Fruit fly (Drosophila melanogaster) whole organism, embryonic: ENCODE results near the gene CG1233.

Experiments used
- BEAF-32 ChIP-seq: fragments of 200-800 bp; sonication (Bioruptor generic); optimal IDR thresholded peaks from 3 replicates; lab custom pipeline; 2017; ENCODE audit warnings: missing biosample characterization, missing genetic modification characterization, mild to moderate bottlenecking, moderate library complexity, missing genetic modification reagents
- Bgb ChIP-seq: fragments of 200-800 bp; sonication (Bioruptor generic); IDR thresholded peaks from 2 replicates; pipeline ENCODE4 v1.3.6; 2022; ENCODE audit warnings: missing biosample characterization, missing genetic modification characterization; ENCODE audit not compliant: partially characterized antibody
- CG10267 ChIP-seq: fragments of 200-800 bp; sonication (Bioruptor generic); optimal IDR thresholded peaks from 2 replicates; lab custom pipeline; 2018; ENCODE audit warnings: missing biosample characterization, mild to moderate bottlenecking, missing genetic modification characterization, moderate library complexity
- CG11723 ChIP-seq: fragments of 200-800 bp; sonication (Bioruptor generic); optimal IDR thresholded peaks from 2 replicates; lab custom pipeline; 2017; ENCODE audit warnings: missing biosample characterization, mild to moderate bottlenecking, missing genetic modification characterization
- CG12104 ChIP-seq: fragments of 200-800 bp; sonication (Bioruptor generic); optimal IDR thresholded peaks from 3 replicates; lab custom pipeline; 2016; ENCODE audit warnings: missing biosample characterization, missing genetic modification characterization
- CG1233 ChIP-seq: fragments of 200-800 bp; sonication (Bioruptor generic); optimal IDR thresholded peaks from 4 replicates; lab custom pipeline; 2018; ENCODE audit warnings: missing biosample characterization, mild to moderate bottlenecking, missing genetic modification characterization
- CG15601 ChIP-seq: fragments of 200-800 bp; sonication (Bioruptor generic); optimal IDR thresholded peaks from 3 replicates; lab custom pipeline; 2019; ENCODE audit warnings: missing biosample characterization, mild to moderate bottlenecking, missing genetic modification characterization, moderate library complexity
- CG16813 ChIP-seq: fragments of 200-800 bp; sonication (Bioruptor generic); IDR thresholded peaks from 3 replicates; pipeline ENCODE4 v1.3.6; 2022; ENCODE audit warnings: missing biosample characterization, missing genetic modification characterization; ENCODE audit not compliant: partially characterized antibody
- CG17186 ChIP-seq: fragments of 200-800 bp; sonication (Bioruptor generic); optimal IDR thresholded peaks from 3 replicates; lab custom pipeline; 2017; ENCODE audit warnings: missing biosample characterization, missing genetic modification reagents, missing genetic modification characterization
- CG17568 ChIP-seq: fragments of 200-800 bp; sonication (Bioruptor generic); optimal IDR thresholded peaks from 2 replicates; lab custom pipeline; 2018; ENCODE audit warnings: missing biosample characterization, mild to moderate bottlenecking, missing genetic modification characterization, moderate library complexity
- CG17829 ChIP-seq: fragments of 200-800 bp; optimal IDR thresholded peaks from 2 replicates; lab custom pipeline; 2019; ENCODE audit warnings: missing biosample characterization, mild to moderate bottlenecking, missing genetic modification characterization, moderate library complexity
- CG30020 ChIP-seq: fragments of 200-800 bp; optimal IDR thresholded peaks from 2 replicates; lab custom pipeline; 2019; ENCODE audit warnings: missing biosample characterization, mild to moderate bottlenecking, missing genetic modification characterization, moderate library complexity
- CG34376 ChIP-seq: fragments of 200-800 bp; sonication (Bioruptor generic); optimal IDR thresholded peaks from 2 replicates; lab custom pipeline; 2018; ENCODE audit warnings: missing biosample characterization, mild to moderate bottlenecking, missing genetic modification characterization
- CG4282 ChIP-seq: fragments of 200-800 bp; sonication (Bioruptor generic); optimal IDR thresholded peaks from 2 replicates; lab custom pipeline; 2016; ENCODE audit warnings: missing biosample characterization, missing genetic modification characterization
- CG8290 ChIP-seq, 3 experiments: fragments of 200-800 bp; sonication (Bioruptor generic); optimal IDR thresholded peaks; 2 replicates each; lab custom pipeline; 2016 to 2019; ENCODE audit warnings: missing biosample characterization in 3 of 3, missing genetic modification characterization in 3 of 3, mild to moderate bottlenecking in 2 of 3, moderate library complexity in 1 of 3
- CG8765 ChIP-seq: fragments of 200-800 bp; sonication (Bioruptor generic); IDR thresholded peaks from 2 replicates; pipeline ENCODE4 v1.3.6; 2022; ENCODE audit warnings: missing biosample characterization, missing genetic modification characterization
- CG9437 ChIP-seq: fragments of 200-800 bp; sonication (Bioruptor generic); optimal IDR thresholded peaks from 2 replicates; lab custom pipeline; 2018; ENCODE audit warnings: missing biosample characterization, mild to moderate bottlenecking, missing genetic modification characterization
- CG9797 ChIP-seq: fragments of 200-800 bp; sonication (Bioruptor generic); optimal IDR thresholded peaks from 3 replicates; lab custom pipeline; 2018; ENCODE audit warnings: missing biosample characterization, mild to moderate bottlenecking, missing genetic modification characterization
- Doc3 ChIP-seq: fragments of 200-800 bp; sonication (Bioruptor generic); IDR thresholded peaks from 3 replicates; pipeline ENCODE4 v1.3.6; 2022; ENCODE audit warnings: missing biosample characterization, missing genetic modification characterization; ENCODE audit not compliant: partially characterized antibody
- Ets65A ChIP-seq: fragments of 200-800 bp; sonication (Bioruptor generic); peaks from one replicate; lab custom pipeline; 2016; ENCODE audit warnings: missing biosample characterization, missing genetic modification characterization
- HLH4C ChIP-seq: fragments of 200-800 bp; sonication (Bioruptor generic); IDR thresholded peaks from 3 replicates; pipeline ENCODE4 v1.3.6; 2022; ENCODE audit warnings: missing biosample characterization, missing genetic modification characterization; ENCODE audit not compliant: partially characterized antibody
- Hmx ChIP-seq: fragments of 200-800 bp; sonication (Bioruptor generic); optimal IDR thresholded peaks from 2 replicates; lab custom pipeline; 2016; ENCODE audit warnings: missing biosample characterization, missing genetic modification characterization
- Med ChIP-seq: fragments of 200-800 bp; sonication (Bioruptor generic); peaks from one replicate; lab custom pipeline; 2016; ENCODE audit warnings: missing biosample characterization, missing genetic modification characterization, mild to moderate bottlenecking, inconsistent platforms, moderate library complexity
- Nf-YC ChIP-seq: fragments of 200-800 bp; optimal IDR thresholded peaks from 3 replicates; lab custom pipeline; 2019; ENCODE audit warnings: missing biosample characterization, mild to moderate bottlenecking, missing genetic modification characterization, moderate library complexity
- Opbp ChIP-seq: fragments of 200-800 bp; sonication (Bioruptor generic); IDR thresholded peaks from 3 replicates; pipeline ENCODE4 v1.3.6; 2022; ENCODE audit warnings: missing biosample characterization, missing genetic modification characterization; ENCODE audit not compliant: partially characterized antibody
- Rfx ChIP-seq: fragments of 200-800 bp; sonication (Bioruptor generic); IDR thresholded peaks from 2 replicates; pipeline ENCODE4 v1.3.6; 2022; ENCODE audit warnings: missing biosample characterization, missing genetic modification characterization
- Scr ChIP-seq: fragments of 200-800 bp; sonication (Bioruptor generic); IDR thresholded peaks from 2 replicates; pipeline ENCODE4 v1.3.6; 2022; ENCODE audit warnings: missing biosample characterization, missing genetic modification characterization; ENCODE audit not compliant: partially characterized antibody
- Sry-δ ChIP-seq: fragments of 200-800 bp; sonication (Bioruptor generic); optimal IDR thresholded peaks from 2 replicates; lab custom pipeline; 2016; ENCODE audit warnings: missing biosample characterization, missing genetic modification characterization
- Taf1 ChIP-seq: fragments of 200-800 bp; sonication (Bioruptor generic); IDR thresholded peaks from 2 replicates; pipeline ENCODE4 v1.3.6; 2022; ENCODE audit warnings: missing biosample characterization, missing genetic modification characterization
- ab ChIP-seq: fragments of 200-800 bp; sonication (Bioruptor generic); optimal IDR thresholded peaks from 2 replicates; lab custom pipeline; 2016; ENCODE audit warnings: missing biosample characterization, missing genetic modification characterization
- amos ChIP-seq: fragments of 200-800 bp; sonication (Bioruptor generic); IDR thresholded peaks from 2 replicates; pipeline ENCODE4 v1.3.6; 2022; ENCODE audit warnings: missing biosample characterization, missing genetic modification characterization; ENCODE audit not compliant: partially characterized antibody
- bbx ChIP-seq: fragments of 200-800 bp; sonication (Bioruptor generic); IDR thresholded peaks from 2 replicates; pipeline ENCODE4 v1.3.6; 2022; ENCODE audit warnings: missing biosample characterization, missing genetic modification characterization; ENCODE audit not compliant: partially characterized antibody
- crp ChIP-seq, 2 experiments: fragments of 200-800 bp; sonication (Bioruptor generic); optimal IDR thresholded peaks; 2 replicates in 1 of 2; 3 replicates in 1 of 2; lab custom pipeline; 2017; ENCODE audit warnings: missing biosample characterization in 2 of 2, missing genetic modification characterization in 2 of 2, mild to moderate bottlenecking in 1 of 2, moderate library complexity in 1 of 2
- dimm ChIP-seq: fragments of 200-800 bp; sonication (Bioruptor generic); IDR thresholded peaks from 2 replicates; pipeline ENCODE4 v1.3.6; 2022; ENCODE audit warnings: missing biosample characterization, missing genetic modification characterization
- dpn ChIP-seq, 2 experiments: fragments of 200-800 bp; sonication (Bioruptor generic); optimal IDR thresholded peaks; 3 replicates each; lab custom pipeline; 2016; ENCODE audit warnings: missing biosample characterization in 2 of 2, missing genetic modification characterization in 2 of 2
- fd3F ChIP-seq: fragments of 200-800 bp; sonication (Bioruptor generic); optimal IDR thresholded peaks from 2 replicates; lab custom pipeline; 2018; ENCODE audit warnings: missing biosample characterization, mild to moderate bottlenecking, missing genetic modification characterization, moderate library complexity
- hbn ChIP-seq: fragments of 200-800 bp; sonication (Bioruptor generic); IDR thresholded peaks from 2 replicates; pipeline ENCODE4 v1.3.6; 2022; ENCODE audit warnings: missing biosample characterization, missing genetic modification characterization; ENCODE audit not compliant: partially characterized antibody
- lola ChIP-seq, 3 experiments: fragments of >200 bp in 2 of 3; fragments of 200-800 bp in 1 of 3; sonication (Bioruptor generic) in 1 of 3; optimal IDR thresholded peaks; 2 replicates each; lab custom pipeline; 2017 to 2019; ENCODE audit warnings: missing biosample characterization in 3 of 3, missing genetic modification characterization in 3 of 3, mild to moderate bottlenecking in 1 of 3, moderate library complexity in 1 of 3
- nerfin-1 ChIP-seq: fragments of 200-800 bp; sonication (Bioruptor generic); optimal IDR thresholded peaks from 3 replicates; lab custom pipeline; 2019; ENCODE audit warnings: missing biosample characterization, mild to moderate bottlenecking, missing genetic modification characterization, moderate library complexity
- odd ChIP-seq: fragments of 200-800 bp; sonication (Bioruptor generic); optimal IDR thresholded peaks from 2 replicates; lab custom pipeline; 2017; ENCODE audit warnings: missing biosample characterization, mild to moderate bottlenecking, missing genetic modification characterization
- phol ChIP-seq: fragments of 200-800 bp; sonication (Bioruptor generic); optimal IDR thresholded peaks from 3 replicates; lab custom pipeline; 2018; ENCODE audit warnings: missing biosample characterization, mild to moderate bottlenecking, missing genetic modification characterization, moderate library complexity
- pzg ChIP-seq: fragments of 200-800 bp; sonication (Bioruptor generic); optimal IDR thresholded peaks from 3 replicates; lab custom pipeline; 2018; ENCODE audit warnings: missing biosample characterization, mild to moderate bottlenecking, missing genetic modification characterization, moderate library complexity
- sna ChIP-seq: fragments of 200-800 bp; sonication (Bioruptor generic); IDR thresholded peaks from 2 replicates; pipeline ENCODE4 v1.3.6; 2022; ENCODE audit warnings: missing biosample characterization, missing genetic modification characterization; ENCODE audit not compliant: partially characterized antibody
- stwl ChIP-seq: fragments of 200-800 bp; sonication (Bioruptor generic); optimal IDR thresholded peaks from 3 replicates; lab custom pipeline; 2018; ENCODE audit warnings: missing biosample characterization, mild to moderate bottlenecking, missing genetic modification characterization, moderate library complexity
- unc-4 ChIP-seq: fragments of 200-800 bp; sonication (Bioruptor generic); IDR thresholded peaks from 2 replicates; pipeline ENCODE4 v1.3.6; 2022; ENCODE audit warnings: missing biosample characterization, missing genetic modification characterization; ENCODE audit not compliant: partially characterized antibody

Gene CG1233

dm6 chr3L:324486-324885, 36.8 kb upstream of the CG1233 start, which contains the start of gene CG32344 (continued):
- peak; percentile 17 for TF ChIP-seq Nf-YC (tag; lab: Kevin White, UChicago)
- peak; percentile 81 for TF ChIP-seq unc-4 (GFP tag; lab: Robert Waterston, UW)
- TF ChIP-seq Scr, result peak; percentile 71
- 0 out of 2 replicates have a peak, but pooled peaks have one; percentile 13 for TF ChIP-seq Rfx (GFP tag; lab: Robert Waterston, UW)
- TF ChIP-seq CG11723 (GFP tag; lab: Kevin White, UChicago), result no peak
- peak; percentile 79 for TF ChIP-seq pzg (GFP tag; lab: Kevin White, UChicago)
- peak; percentile 33 for TF ChIP-seq CG17829 (tag; lab: Kevin White, UChicago)
- peak; percentile 96 for TF ChIP-seq CG10267 (tag; lab: Kevin White, UChicago)
- peak; percentile 76 for TF ChIP-seq amos (GFP tag; lab: Robert Waterston, UW)
- TF ChIP-seq odd (GFP tag; lab: Kevin White, UChicago), result no peak
- peak; percentile 74 for TF ChIP-seq Med (GFP tag; lab: Kevin White, UChicago)

DNA sequence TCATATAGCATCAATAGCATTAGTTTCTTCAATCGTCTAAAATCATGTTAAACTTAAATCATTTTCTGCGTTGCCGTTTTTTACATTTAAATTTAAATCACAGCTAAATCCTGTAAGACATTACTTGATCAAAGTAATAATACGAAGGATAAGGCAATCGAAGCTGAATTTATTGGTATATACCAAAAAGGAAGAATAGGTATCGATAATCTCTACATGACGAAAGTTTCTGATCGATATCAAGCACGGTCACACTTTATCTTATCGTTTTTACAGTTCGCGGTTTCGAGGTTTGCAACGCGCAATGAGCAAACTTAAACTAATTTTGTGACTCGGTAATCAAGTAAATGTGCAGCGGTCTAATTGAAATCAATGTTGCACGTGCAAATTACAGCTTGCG, 33.4 kb upstream of the CG1233 start, which contains the start of the genes Atac3 and Ptpmeg:
Gene Atac3, minus strand, starts transcription at position 160 of the 400 bp plus-strand sequence.
Gene Ptpmeg, plus strand, starts transcription at position 265 of the 400 bp plus-strand sequence.
- no peak for TF ChIP-seq CG17568 (GFP tag; lab: Kevin White, UChicago)
- TF ChIP-seq unc-4 (GFP tag; lab: Robert Waterston, UW), result peak; percentile 73
- no peak for TF ChIP-seq Taf1
- TF ChIP-seq CG1233 (GFP tag; lab: Kevin White, UChicago), result no peak
- TF ChIP-seq Sry-δ, result peak; percentile 66
- TF ChIP-seq CG9437, result peak; percentile 72
- no peak for TF ChIP-seq Hmx (GFP tag; lab: Kevin White, UChicago)
- TF ChIP-seq lola (GFP tag; optimal IDR thresholded peaks at IDR 0.05; lab: Kevin White, UChicago), result peak in 1 of 3 experiments; percentile 6
- peak; percentile 71 for TF ChIP-seq pzg (GFP tag; lab: Kevin White, UChicago)
- TF ChIP-seq CG30020 (tag; lab: Kevin White, UChicago), result peak; percentile 23
- no peak for TF ChIP-seq ab
- peak; percentile 62 for TF ChIP-seq Doc3 (GFP tag; lab: Robert Waterston, UW)
- no peak for TF ChIP-seq Ets65A (GFP tag; lab: Kevin White, UChicago)
- TF ChIP-seq stwl (tag; lab: Kevin White, UChicago), result peak; percentile 95
- peak; percentile 29; the same call in 1 of the 3 replicates for TF ChIP-seq HLH4C (GFP tag; lab: Robert Waterston, UW)
- peak; percentile 51 for TF ChIP-seq hbn
- TF ChIP-seq phol, result peak; percentile 23
- no peak for TF ChIP-seq nerfin-1 (tag; lab: Kevin White, UChicago)
- no peak for TF ChIP-seq dpn (GFP tag; optimal IDR thresholded peaks at IDR 0.05; lab: Kevin White, UChicago)
- no peak for TF ChIP-seq CG12104 (GFP tag; lab: Kevin White, UChicago)
- TF ChIP-seq amos (GFP tag; lab: Robert Waterston, UW), result peak; percentile 60
- TF ChIP-seq Med (GFP tag; lab: Kevin White, UChicago), result peak; percentile 34
- TF ChIP-seq bbx (GFP tag; lab: Robert Waterston, UW), result no peak
- TF ChIP-seq crp (GFP tag; optimal IDR thresholded peaks at IDR 0.05; lab: Kevin White, UChicago), result no peak
- peak; percentile 18; the same call in 1 of the 2 replicates for TF ChIP-seq Bgb (GFP tag; lab: Robert Waterston, UW)
- TF ChIP-seq CG9797 (GFP tag; lab: Kevin White, UChicago), result peak; percentile 79
- peak; percentile 3 for TF ChIP-seq CG34376 (GFP tag; lab: Kevin White, UChicago)
- no peak for TF ChIP-seq CG4282 (GFP tag; lab: Kevin White, UChicago)
- TF ChIP-seq BEAF-32 (GFP tag; lab: Kevin White, UChicago), result peak; percentile 79
- peak; percentile 48 for TF ChIP-seq CG8290 (GFP tag; optimal IDR thresholded peaks at IDR 0.05; lab: Kevin White, UChicago)
- TF ChIP-seq CG8290 (tag; optimal IDR thresholded peaks at IDR 0.05; lab: Kevin White, UChicago), result peak in 1 of 2 experiments; percentile 36
- TF ChIP-seq CG17186 (GFP tag; lab: Kevin White, UChicago), result no peak
- peak; percentile 46; the same call in 1 of the 2 replicates for TF ChIP-seq sna (GFP tag; lab: Robert Waterston, UW)
- TF ChIP-seq CG8765, result no peak
- no peak for TF ChIP-seq dimm (GFP tag; lab: Robert Waterston, UW)
- TF ChIP-seq CG16813 (GFP tag; lab: Robert Waterston, UW), result peak; percentile 50; the same call in 2 of the 3 replicates
- peak; percentile 19; the same call in 1 of the 3 replicates for TF ChIP-seq Opbp (GFP tag; lab: Robert Waterston, UW)
- no peak for TF ChIP-seq fd3F (GFP tag; lab: Kevin White, UChicago)
- peak; percentile 10 for TF ChIP-seq CG15601
